Fruit fly (Drosophila melanogaster) whole organism: ENCODE data around the gene CG7407.

Experiments used
- CG8478 ChIP-seq: fragments of >200 bp; optimal IDR thresholded peaks from 2 replicates; lab custom pipeline; 2018; ENCODE audit warnings: inconsistent platforms
- Dll ChIP-seq: fragments of >200 bp; optimal IDR thresholded peaks from 2 replicates; lab custom pipeline; 2017
- EcR ChIP-seq, 2 experiments: fragments of >200 bp; optimal IDR thresholded peaks; 2 replicates each; lab custom pipeline; 2017; ENCODE audit warnings: missing biosample characterization in 2 of 2, missing genetic modification characterization in 2 of 2, missing genetic modification reagents in 2 of 2
- pan ChIP-seq: fragments of >200 bp; optimal IDR thresholded peaks from 2 replicates; lab custom pipeline; 2017
- psq ChIP-seq: fragments of >200 bp; optimal IDR thresholded peaks from 2 replicates; lab custom pipeline; 2017
- usp ChIP-seq: fragments of >200 bp; optimal IDR thresholded peaks from 2 replicates; lab custom pipeline; 2017; ENCODE audit warnings: missing biosample characterization, missing genetic modification characterization, mixed read lengths

Gene CG7407

DNA sequence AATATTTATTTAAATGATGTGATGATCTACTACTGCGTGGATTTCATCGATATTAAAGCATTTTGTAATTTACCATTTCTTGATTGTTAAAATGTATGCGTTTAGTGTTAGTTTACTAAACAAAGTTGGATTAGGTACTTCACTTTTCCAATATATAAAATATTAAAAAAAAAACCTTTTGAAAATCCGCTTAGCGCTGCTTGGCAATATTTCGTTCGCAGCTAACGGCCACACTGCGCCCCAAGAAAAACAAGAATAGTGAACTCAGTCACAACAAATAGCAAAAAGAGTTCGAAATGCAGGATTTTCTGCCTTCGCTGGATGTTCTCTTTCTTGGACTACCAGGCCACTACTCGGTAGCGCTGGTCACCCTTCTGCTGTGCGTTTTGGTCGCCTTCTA, at the start of gene CG7407:
TSS of gene CG7407 (plus strand) at position 226 of the 400 bp plus-strand sequence.
- no peak for TF ChIP-seq Dll
- no peak for TF ChIP-seq psq (lab: Kevin White, UChicago)
- no peak for TF ChIP-seq usp (GFP tag; lab: Kevin White, UChicago)
- TF ChIP-seq EcR (GFP tag; optimal IDR thresholded peaks at IDR 0.05; lab: Kevin White, UChicago), result no peak
- TF ChIP-seq CG8478 (lab: Kevin White, UChicago), result no peak
- TF ChIP-seq pan, result no peak

DNA sequence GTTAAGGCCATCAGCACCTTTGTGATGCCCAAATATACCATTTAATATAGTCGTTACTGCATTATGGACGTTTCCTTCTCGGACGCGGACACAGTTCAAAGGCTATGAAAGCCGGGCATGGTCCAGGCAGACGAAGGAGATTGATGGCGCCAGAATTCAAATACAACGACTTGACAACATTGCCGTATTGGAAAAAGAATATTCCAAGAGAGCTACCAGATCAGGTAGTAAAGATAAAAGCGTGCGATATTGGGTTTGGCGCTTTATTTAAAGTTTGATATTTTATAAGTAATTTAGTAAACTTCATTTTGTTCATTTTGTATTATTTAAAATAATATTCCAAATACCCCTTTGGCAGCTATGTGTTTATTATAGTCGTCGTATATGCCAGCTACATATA, 49.4 kb upstream of the CG7407 start:
- no peak for TF ChIP-seq EcR (GFP tag; optimal IDR thresholded peaks at IDR 0.05; lab: Kevin White, UChicago)
- no peak for TF ChIP-seq CG8478 (lab: Kevin White, UChicago)
- no peak for TF ChIP-seq psq (lab: Kevin White, UChicago)
- no peak for TF ChIP-seq usp (GFP tag; lab: Kevin White, UChicago)
- TF ChIP-seq Dll, result no peak

DNA sequence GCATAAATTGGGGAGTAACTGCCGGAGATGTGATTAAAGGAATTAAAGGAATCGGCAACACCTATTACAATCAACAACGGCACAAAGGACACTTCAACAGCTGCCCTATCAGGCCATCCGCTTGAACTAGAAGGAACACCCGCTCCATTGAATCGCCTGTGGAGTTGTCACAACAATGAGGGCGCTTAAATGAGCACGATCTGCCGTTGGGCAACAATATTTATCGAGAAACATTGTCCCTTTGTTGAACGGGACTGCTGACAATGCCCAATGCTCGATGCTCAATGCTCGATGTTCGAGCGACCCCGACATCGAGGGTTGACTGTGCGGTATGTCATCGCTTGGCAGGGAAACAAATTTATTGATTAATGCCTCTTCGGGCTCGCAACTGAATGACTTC, 35.4 kb upstream of the CG7407 start:
- no peak for TF ChIP-seq pan
- TF ChIP-seq usp (GFP tag; lab: Kevin White, UChicago), result no peak
- no peak for TF ChIP-seq CG8478 (lab: Kevin White, UChicago)
- no peak for TF ChIP-seq EcR (GFP tag; optimal IDR thresholded peaks at IDR 0.05; lab: Kevin White, UChicago)
- TF ChIP-seq Dll, result no peak
- TF ChIP-seq psq (lab: Kevin White, UChicago), result no peak

DNA sequence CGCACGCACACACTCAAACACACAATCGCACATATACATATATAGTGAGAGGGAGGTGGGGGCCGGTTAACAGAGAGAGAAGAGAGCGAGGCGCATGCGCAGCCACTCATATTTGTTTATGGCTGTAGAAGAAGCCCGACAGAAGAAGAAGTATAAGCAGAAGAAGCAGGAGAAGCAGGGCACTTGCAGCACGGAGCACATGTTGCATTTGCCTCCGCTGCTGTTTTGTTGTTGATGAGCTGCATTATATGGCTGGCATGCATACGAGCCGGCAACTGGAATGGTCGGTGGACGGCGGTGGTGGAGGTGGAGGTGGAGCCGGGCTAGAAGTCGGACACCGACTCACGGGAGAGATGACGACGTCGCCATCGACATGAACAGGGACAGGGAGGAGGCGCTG, 22.8 kb upstream of the CG7407 start:
- TF ChIP-seq Dll, result no peak

DNA sequence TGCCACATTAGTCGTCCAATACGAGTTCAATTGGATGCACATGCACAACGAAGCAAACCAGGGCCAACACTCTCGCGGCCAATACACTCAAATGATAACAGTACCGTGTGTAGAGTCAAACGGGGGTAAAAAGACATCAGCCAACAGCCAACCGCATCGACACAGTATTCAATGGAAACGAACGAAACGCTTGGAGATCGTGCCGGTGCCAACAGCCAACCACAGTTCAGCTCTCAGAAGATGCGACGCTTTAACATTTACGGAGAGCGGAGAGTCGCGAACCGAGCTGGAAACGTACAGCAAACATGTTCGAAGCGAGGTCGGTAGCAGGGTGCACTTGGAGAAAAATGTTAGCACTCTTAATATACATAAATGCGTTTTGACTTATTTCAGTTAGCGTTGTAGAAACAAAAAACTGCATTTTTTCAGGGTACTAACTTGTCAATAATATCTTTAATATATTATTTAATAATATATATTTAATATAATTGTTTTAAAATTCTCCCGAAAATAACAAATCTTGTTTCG, 15.2 kb upstream of the CG7407 start:
- TF ChIP-seq usp (GFP tag; lab: Kevin White, UChicago), result no peak
- TF ChIP-seq psq (lab: Kevin White, UChicago), result no peak
- no peak for TF ChIP-seq EcR (GFP tag; optimal IDR thresholded peaks at IDR 0.05; lab: Kevin White, UChicago)
- no peak for TF ChIP-seq CG8478 (lab: Kevin White, UChicago)

DNA sequence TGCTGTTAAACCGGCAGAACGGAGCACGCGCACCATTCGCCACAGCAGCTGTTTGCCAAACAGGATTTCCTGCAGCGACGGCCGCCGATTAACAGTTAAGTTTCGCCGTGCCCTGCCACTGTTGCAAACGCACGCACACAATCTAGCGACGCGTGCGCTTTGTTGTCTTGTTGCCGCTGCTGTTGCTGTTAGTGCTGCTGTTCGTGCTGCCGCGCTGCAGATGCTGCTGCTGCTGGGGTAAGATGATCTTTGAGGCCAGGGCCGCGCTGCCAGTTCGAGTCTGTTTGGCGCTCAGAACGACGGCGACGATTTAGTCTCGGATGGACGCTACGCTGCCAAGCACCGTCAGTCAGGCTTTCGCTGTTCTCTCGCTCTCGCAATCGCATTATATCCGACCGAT, 14.7 kb upstream of the CG7407 start, which contains the start of gene eg:
TSS of gene eg (plus strand) at position 136 of the 400 bp plus-strand sequence.
- TF ChIP-seq pan (no peak), EcR (GFP tag; optimal IDR thresholded peaks at IDR 0.05; lab: Kevin White, UChicago) (no peak), usp (GFP tag; lab: Kevin White, UChicago) (no peak), CG8478 (lab: Kevin White, UChicago) (no peak), psq (lab: Kevin White, UChicago) (no peak), Dll (no peak)

DNA sequence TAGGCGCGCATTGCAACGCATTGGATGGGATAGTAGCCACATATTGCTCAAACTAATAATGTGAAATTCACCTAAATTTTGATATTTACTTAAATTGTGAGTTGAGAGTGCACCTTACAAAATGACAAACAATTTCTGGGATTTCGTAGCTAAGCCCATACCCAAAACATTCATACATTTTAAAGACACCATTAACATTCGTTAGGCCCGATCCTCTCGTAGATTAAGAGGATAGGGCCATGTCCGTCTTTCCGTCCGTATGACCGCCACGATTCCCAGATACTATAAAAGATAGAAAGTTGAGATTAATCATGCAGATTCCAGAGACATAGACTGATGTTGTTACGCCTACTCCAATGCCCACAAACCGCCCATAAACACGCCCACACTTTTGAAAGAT, 9.7 kb upstream of the CG7407 start, which contains the start of gene CG43895:
TSS of gene CG43895 (minus strand) at position 101 of the 400 bp plus-strand sequence.
- no peak for TF ChIP-seq CG8478 (lab: Kevin White, UChicago)
- TF ChIP-seq pan, result no peak
- no peak for TF ChIP-seq EcR (GFP tag; optimal IDR thresholded peaks at IDR 0.05; lab: Kevin White, UChicago)
- no peak for TF ChIP-seq Dll
- no peak for TF ChIP-seq psq (lab: Kevin White, UChicago)
- no peak for TF ChIP-seq usp (GFP tag; lab: Kevin White, UChicago)

DNA sequence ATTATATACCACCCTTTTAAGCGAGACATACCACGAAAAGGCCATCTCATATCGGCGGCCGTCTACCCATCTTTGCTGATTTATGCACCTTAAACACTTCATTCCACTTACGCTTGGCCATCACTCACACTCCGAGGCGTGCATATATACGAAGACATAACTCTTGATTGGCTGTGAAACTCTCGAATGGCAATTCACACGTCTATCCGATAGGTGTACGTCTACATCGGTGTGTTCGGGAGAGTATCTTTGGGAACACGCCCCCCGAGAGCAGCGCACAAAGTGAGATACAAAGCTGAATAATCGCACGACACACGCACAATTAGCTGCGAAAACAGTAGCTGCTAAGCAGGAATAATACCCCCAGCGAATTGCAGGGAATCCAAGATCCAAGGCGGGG, 4.6 kb upstream of the CG7407 start:
- TF ChIP-seq Dll (no peak), pan (no peak), psq (lab: Kevin White, UChicago) (no peak), CG8478 (lab: Kevin White, UChicago) (no peak), usp (GFP tag; lab: Kevin White, UChicago) (no peak)

DNA sequence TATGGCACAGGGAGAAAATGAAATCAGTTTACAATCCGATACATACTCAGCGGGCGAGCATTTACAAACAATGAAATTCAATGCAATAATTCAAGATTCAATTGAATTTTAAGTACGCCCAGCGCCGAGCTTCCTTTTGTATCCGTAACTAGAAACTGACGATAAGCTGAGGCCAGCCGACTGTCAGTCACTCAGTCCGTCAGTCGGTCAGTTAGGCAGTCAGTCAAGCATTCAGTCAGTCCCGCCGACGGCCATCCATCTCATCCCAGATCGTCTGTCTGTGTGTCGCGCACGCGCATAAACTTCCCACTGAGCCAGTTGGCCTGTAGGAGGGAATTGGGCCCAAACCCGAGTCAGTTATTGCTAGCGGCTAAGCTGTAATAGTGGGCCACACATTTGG, 3.8 kb upstream of the CG7407 start:
- TF ChIP-seq Dll (no peak), psq (lab: Kevin White, UChicago) (no peak), pan (no peak), usp (GFP tag; lab: Kevin White, UChicago) (no peak), EcR (GFP tag; optimal IDR thresholded peaks at IDR 0.05; lab: Kevin White, UChicago) (no peak), CG8478 (lab: Kevin White, UChicago) (no peak)

DNA sequence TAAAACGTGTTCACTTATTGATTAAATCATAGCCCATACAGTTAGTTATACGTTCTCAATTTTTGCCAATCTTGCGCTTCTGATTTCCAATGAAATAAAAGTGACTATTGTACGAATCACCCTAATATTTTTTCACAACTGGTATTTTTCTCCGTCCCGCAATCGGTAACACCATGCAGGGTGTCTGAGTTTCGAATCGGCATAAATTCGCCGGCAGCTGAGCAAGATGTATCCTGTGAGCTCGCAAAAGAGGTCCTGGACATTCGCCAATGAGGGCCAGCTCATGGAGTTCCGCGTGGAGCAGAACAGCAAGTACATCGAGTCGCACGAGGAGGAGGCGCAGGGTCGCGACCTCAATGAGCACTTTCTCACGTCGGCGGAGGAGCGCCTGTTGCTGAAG, 1.5 kb upstream of the CG7407 start, which contains the start of gene CycH:
TSS of gene CycH (plus strand) at position 218 of the 400 bp plus-strand sequence.
- TF ChIP-seq EcR (GFP tag; optimal IDR thresholded peaks at IDR 0.05; lab: Kevin White, UChicago) (no peak), CG8478 (lab: Kevin White, UChicago) (no peak)

DNA sequence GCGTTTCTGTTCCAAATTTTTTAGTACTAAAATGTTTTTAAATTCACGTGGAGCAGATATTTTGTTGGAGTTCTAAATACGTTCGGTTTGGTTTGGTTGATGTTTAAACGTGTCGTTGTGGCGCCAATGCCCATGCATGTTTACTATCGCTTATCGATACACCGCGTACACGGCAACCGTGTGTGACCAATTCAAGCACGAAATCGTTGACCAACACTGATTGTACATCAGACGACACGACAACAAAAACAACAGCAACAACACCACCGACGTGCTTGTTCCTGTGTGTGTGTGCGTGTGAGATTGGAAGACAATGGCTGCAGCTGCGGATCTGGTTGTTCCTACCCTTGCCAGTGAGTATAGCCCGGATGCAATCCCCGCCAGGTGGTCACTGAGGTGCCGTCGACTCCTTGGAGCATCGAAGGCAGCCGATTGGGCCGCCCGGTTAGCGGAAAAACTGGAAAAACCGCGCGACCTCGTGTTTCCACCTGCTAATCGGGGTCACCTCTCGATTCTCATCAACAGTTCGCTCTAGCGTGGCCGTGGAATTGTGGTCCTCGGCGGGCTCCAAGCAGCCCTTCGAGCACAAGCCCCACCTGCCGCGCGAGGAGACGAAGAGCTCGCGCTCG, 1.6 kb downstream of the CG7407 start, which contains the start of gene eIF2A:
TSS of gene eIF2A (plus strand) at position 16 of the 629 bp plus-strand sequence.
- TF ChIP-seq Dll (no peak), EcR (GFP tag; optimal IDR thresholded peaks at IDR 0.05; lab: Kevin White, UChicago) (no peak), psq (lab: Kevin White, UChicago) (no peak), pan (no peak), CG8478 (lab: Kevin White, UChicago) (no peak), usp (GFP tag; lab: Kevin White, UChicago) (no peak)

DNA sequence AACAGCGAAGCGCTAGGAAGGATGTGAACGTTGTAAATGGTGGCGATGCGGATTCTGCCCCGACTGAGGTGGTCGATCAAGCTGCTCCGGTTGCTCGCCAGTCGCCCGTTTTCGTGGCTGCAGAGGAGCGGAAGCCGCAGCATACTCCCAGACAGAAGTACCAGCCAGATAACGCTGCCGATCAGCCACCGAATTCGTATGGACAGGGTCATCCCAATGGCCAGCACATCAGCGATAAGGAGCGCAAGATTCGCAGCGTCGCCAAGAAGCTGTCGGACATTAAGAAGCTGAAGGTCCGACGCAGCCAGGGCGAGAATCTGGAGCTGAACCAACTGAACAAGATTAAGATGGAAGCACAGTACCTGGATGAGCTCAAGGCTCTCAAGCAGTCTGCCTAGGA, 3.9 kb downstream of the CG7407 start:
- TF ChIP-seq usp (GFP tag; lab: Kevin White, UChicago), result no peak
- no peak for TF ChIP-seq CG8478 (lab: Kevin White, UChicago)
- TF ChIP-seq pan, result no peak
- no peak for TF ChIP-seq Dll
- no peak for TF ChIP-seq psq (lab: Kevin White, UChicago)
- TF ChIP-seq EcR (GFP tag; optimal IDR thresholded peaks at IDR 0.05; lab: Kevin White, UChicago), result no peak

DNA sequence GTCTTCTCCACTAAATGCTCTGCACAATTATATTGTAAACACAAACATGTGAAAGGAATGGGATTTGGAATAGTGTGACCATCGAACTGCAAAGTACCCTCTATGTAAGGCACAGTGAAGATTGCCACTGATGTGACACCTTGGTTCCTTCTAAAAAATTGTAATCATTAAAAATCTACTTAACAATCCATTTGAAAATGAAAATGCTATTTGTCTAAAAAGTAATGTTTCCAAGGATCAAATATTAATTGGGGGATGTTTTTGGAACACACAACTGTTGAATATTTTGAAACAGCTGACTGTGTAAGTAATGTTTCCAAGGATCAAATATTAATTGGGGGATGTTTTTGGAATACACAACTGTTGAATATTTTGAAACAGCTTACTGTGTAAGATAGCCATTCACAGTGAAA, 4.9 kb downstream of the CG7407 start, which contains the start of gene CG32448:
TSS of gene CG32448 (minus strand) at position 304 of the 413 bp plus-strand sequence.
- TF ChIP-seq CG8478 (lab: Kevin White, UChicago) (no peak), EcR (GFP tag; optimal IDR thresholded peaks at IDR 0.05; lab: Kevin White, UChicago) (no peak), usp (GFP tag; lab: Kevin White, UChicago) (no peak), psq (lab: Kevin White, UChicago) (no peak), pan (no peak), Dll (no peak)
